Worm (Caenorhabditis elegans) whole organism, late embryonic: Measurements from ENCODE around the gene F58A6.9.

ENCODE experiments used
- ama-1 ChIP-seq: fragments of 150-350 bp; optimal IDR thresholded peaks from 2 replicates; lab custom pipeline; 2014
- ceh-18 ChIP-seq: sonication (generic microtip); optimal IDR thresholded peaks from 2 replicates; lab custom pipeline; 2016; ENCODE audit warnings: missing genetic modification characterization, missing compliant biosample characterization
- ceh-22 ChIP-seq: sonication (generic microtip); optimal IDR thresholded peaks from 2 replicates; lab custom pipeline; 2017; ENCODE audit warnings: missing biosample characterization, missing genetic modification characterization
- dve-1 ChIP-seq: sonication (generic microtip); optimal IDR thresholded peaks from 2 replicates; lab custom pipeline; 2017; ENCODE audit warnings: antibody characterized with exemption, mild to moderate bottlenecking, missing genetic modification characterization, missing compliant biosample characterization
- ets-4 ChIP-seq: sonication (generic microtip); optimal IDR thresholded peaks from 2 replicates; lab custom pipeline; 2016; ENCODE audit warnings: missing genetic modification characterization, missing compliant biosample characterization
- hlh-30 ChIP-seq: sonication (generic microtip); optimal IDR thresholded peaks from 2 replicates; lab custom pipeline; 2017; ENCODE audit warnings: antibody characterized with exemption, missing genetic modification characterization, missing compliant biosample characterization; ENCODE audit not compliant: insufficient read depth
- nhr-11 ChIP-seq: fragments of 150-350 bp; optimal IDR thresholded peaks from 2 replicates; lab custom pipeline; 2014; ENCODE audit warnings: missing biosample characterization, missing genetic modification characterization
- nhr-232 ChIP-seq: sonication (generic microtip); optimal IDR thresholded peaks from 2 replicates; lab custom pipeline; 2016; ENCODE audit warnings: missing genetic modification characterization, missing compliant biosample characterization
- pqm-1 ChIP-seq: sonication (generic microtip); optimal IDR thresholded peaks from 2 replicates; lab custom pipeline; 2016; ENCODE audit warnings: missing genetic modification characterization, missing compliant biosample characterization
- pros-1 ChIP-seq: fragments of 150-350 bp; optimal IDR thresholded peaks from 2 replicates; lab custom pipeline; 2014; ENCODE audit warnings: missing biosample characterization, missing genetic modification reagents, missing genetic modification characterization
- sox-2 ChIP-seq: fragments of 200-800 bp; sonication (Bioruptor generic); IDR thresholded peaks from 2 replicates; pipeline ENCODE4 v1.3.6; 2022; ENCODE audit warnings: missing genetic modification reagents, missing genetic modification characterization, missing compliant biosample characterization
- tbx-2 ChIP-seq: sonication (generic microtip); optimal IDR thresholded peaks from 2 replicates; lab custom pipeline; 2016; ENCODE audit warnings: missing genetic modification characterization, missing compliant biosample characterization
- ztf-16 ChIP-seq: sonication (generic microtip); optimal IDR thresholded peaks from 2 replicates; lab custom pipeline; 2017; ENCODE audit warnings: missing genetic modification characterization, missing compliant biosample characterization

DNA sequence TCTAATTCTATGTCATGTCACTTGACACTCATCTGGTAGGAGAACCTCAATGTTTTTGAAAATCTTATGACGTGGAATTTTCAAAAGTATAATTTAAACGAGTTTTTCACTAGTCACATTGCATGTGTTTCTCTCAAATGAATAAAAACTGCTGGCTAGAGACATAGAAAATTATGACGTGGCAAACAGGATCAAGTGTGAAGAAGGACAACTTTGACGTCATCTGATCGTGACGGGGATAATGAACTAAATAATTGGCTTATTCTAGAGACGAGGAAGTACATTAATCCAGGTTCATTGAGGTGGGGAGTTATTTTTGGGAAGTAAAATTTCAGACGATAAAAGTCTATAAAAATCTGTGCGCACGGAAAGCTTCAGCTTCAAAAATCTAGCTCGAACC lies 24.5 kb upstream of the F58A6.9 start:
- TF ChIP-seq sox-2 (GFP tag; lab: Robert Waterston, UW) (no peak), ztf-16 (tag; lab: Kevin White, UChicago) (no peak), ceh-22 (no peak), pqm-1 (tag; lab: Kevin White, UChicago) (no peak), dve-1 (tag; lab: Kevin White, UChicago) (no peak), ceh-18 (tag; lab: Kevin White, UChicago) (no peak), nhr-232 (tag; lab: Kevin White, UChicago) (no peak), tbx-2 (tag; lab: Kevin White, UChicago) (no peak), pros-1 (tag; lab: Kevin White, UChicago) (no peak), nhr-11 (no peak), ama-1 (lab: Kevin White, UChicago) (no peak), ets-4 (tag; lab: Kevin White, UChicago) (no peak), hlh-30 (no peak)
